Fruit fly (Drosophila melanogaster) S2 (cell line): ENCODE data around the gene Hsp22.

Experiments
- CG8478 ChIP-seq: fragments of >200 bp; optimal IDR thresholded peaks from 2 replicates; lab custom pipeline; 2018
- CTCF ChIP-seq, 2 experiments: fragments of >200 bp; optimal IDR thresholded peaks; 2 replicates each; lab custom pipeline; 2018

- TF ChIP-seq CG8478 (lab: Kevin White, UChicago) (no peak), CTCF (optimal IDR thresholded peaks at IDR 0.05; lab: Kevin White, UChicago) (no peak)
These were observed 38.2 kb downstream of the Hsp22 start, which contains the start of the genes CG4022 and Cpsf5 for dm6 chr3L:9410754-9411423.
